Worm (Caenorhabditis elegans): ENCODE data around the gene F53F4.17.

ce11 chrV:13578637-13579036, 9.4 kb upstream of the F53F4.17 start, which contains the start of gene C50B8.6:
- TF ChIP-seq nhr-76 (tag; optimal IDR thresholded peaks at IDR 0.05), result no peak
- TF ChIP-seq fkh-10 (GFP tag; optimal IDR thresholded peaks at IDR 0.05), result no peak
- TF ChIP-seq alr-1 (tag; optimal IDR thresholded peaks at IDR 0.05; ENCODE audit: borderline replicate concordance), result no peak
- TF ChIP-seq egl-13 (tag; optimal IDR thresholded peaks at IDR 0.05), result no peak
- TF ChIP-seq ztf-11 (tag; optimal IDR thresholded peaks at IDR 0.05), result no peak
- no peak for TF ChIP-seq mdl-1 (tag; optimal IDR thresholded peaks at IDR 0.05)
- TF ChIP-seq nhr-11 (tag; optimal IDR thresholded peaks at IDR 0.05), result no peak
- no peak for TF ChIP-seq ceh-82 (tag; optimal IDR thresholded peaks at IDR 0.05)
- no peak for TF ChIP-seq lir-3 (tag; optimal IDR thresholded peaks at IDR 0.05; ENCODE audit: poor library complexity)
- no peak for TF ChIP-seq ceh-90 (tag; optimal IDR thresholded peaks at IDR 0.05)
- no peak for TF ChIP-seq nhr-90 (tag; optimal IDR thresholded peaks at IDR 0.05; ENCODE audit: poor library complexity)

Data from whole organism, L1 larva.